Worm (Caenorhabditis elegans): ENCODE data around the gene F32D8.4.
A peak's percentile ranks its signal among the peaks of the same experiment; 100 is the strongest.

Gene F32D8.4

DNA sequence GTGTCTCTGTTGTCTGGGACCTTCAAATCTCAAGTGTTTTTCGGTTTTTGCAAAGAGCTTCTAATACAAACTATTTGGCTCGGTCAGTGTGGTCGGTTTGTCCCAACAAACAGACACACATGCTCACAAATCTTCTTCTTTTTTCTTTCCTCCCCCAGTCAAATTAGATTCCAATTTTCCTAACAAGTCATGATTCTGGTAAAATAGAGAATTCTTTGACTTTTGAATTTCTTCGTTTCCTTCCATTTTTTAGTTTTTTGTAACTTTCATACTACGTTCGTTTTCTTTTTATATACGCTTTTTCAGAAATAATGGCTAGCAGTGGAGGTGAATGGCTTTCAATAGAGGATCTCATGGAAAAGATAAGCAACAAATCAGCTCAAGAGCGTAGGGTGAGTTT, 10.4 kb upstream of the F32D8.4 start, which contains the start of gene F32D8.15:
TSS of gene F32D8.15 (plus strand) at position 301 of the 400 bp plus-strand sequence.
- peak; percentile 23 for TF ChIP-seq unc-42 (tag; optimal IDR thresholded peaks at IDR 0.05)
- no peak for TF ChIP-seq sdc-2 (tag; optimal IDR thresholded peaks at IDR 0.05)

ce11 chrV:10902682-10903081, 9.3 kb upstream of the F32D8.4 start, which contains the start of gene F32D8.8:
Gene F32D8.8 (minus strand): TSS chrV:10902782.
- TF ChIP-seq elt-4 (tag; optimal IDR thresholded peaks at IDR 0.05) (no peak), gmeb-2 (tag; optimal IDR thresholded peaks at IDR 0.05) (no peak), F13H6.1 (tag; optimal IDR thresholded peaks at IDR 0.05) (no peak), pat-9 (tag; optimal IDR thresholded peaks at IDR 0.05) (no peak), fax-1 (tag; optimal IDR thresholded peaks at IDR 0.05) (no peak), ceh-18 (tag; optimal IDR thresholded peaks at IDR 0.05) (no peak), rnt-1 (tag; optimal IDR thresholded peaks at IDR 0.05) (no peak), madf-2 (tag; optimal IDR thresholded peaks at IDR 0.05) (no peak), ceh-30 (tag; optimal IDR thresholded peaks at IDR 0.05) (no peak), lim-6 (tag; optimal IDR thresholded peaks at IDR 0.05) (no peak), ztf-16 (tag; optimal IDR thresholded peaks at IDR 0.05) (no peak), ceh-14 (tag; optimal IDR thresholded peaks at IDR 0.05) (no peak), fkh-10 (GFP tag; optimal IDR thresholded peaks at IDR 0.05) (no peak), hlh-6 (tag; optimal IDR thresholded peaks at IDR 0.05) (no peak), pax-1 (tag; optimal IDR thresholded peaks at IDR 0.05) (no peak), syd-9 (tag; optimal IDR thresholded peaks at IDR 0.05) (no peak)

ce11 chrV:10901125-10901524, 7.8 kb upstream of the F32D8.4 start, which contains the start of gene spp-16:
Gene spp-16 (minus strand): TSS chrV:10901303.
- TF ChIP-seq npax-4 (tag; optimal IDR thresholded peaks at IDR 0.05): no peak

ce11 chrV:10898629-10899028, 5.3 kb upstream of the F32D8.4 start:
- TF ChIP-seq unc-42 (tag; optimal IDR thresholded peaks at IDR 0.05) (no peak), che-1 (tag; optimal IDR thresholded peaks at IDR 0.05) (no peak)

DNA sequence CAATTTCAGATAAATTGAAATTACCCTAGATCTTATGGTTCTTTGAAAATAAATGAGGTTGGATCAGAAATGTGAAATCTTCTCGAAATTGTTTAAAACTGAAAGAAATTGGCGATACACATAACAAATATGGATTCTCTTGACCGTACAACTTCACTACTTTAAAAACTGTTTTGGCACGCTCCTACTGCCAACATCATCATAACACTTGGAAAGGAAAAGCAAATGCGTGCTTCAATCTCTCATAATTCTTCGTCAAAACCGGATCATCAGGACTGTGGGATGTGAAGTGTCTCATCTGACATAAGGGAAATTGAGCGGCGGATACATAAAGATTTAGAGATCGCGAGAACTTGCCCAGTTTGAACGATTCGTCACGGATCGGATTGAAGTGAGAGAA, 4.7 kb upstream of the F32D8.4 start, which contains the start of gene F32D8.7:
TSS of gene F32D8.7 (plus strand) at position 329 of the 400 bp plus-strand sequence.
- TF ChIP-seq ceh-31 (tag; optimal IDR thresholded peaks at IDR 0.05): no peak
- TF ChIP-seq unc-86 (tag; optimal IDR thresholded peaks at IDR 0.05): no peak
- TF ChIP-seq madf-2 (tag; optimal IDR thresholded peaks at IDR 0.05): no peak
- no peak for TF ChIP-seq odd-2 (tag; optimal IDR thresholded peaks at IDR 0.05)
- TF ChIP-seq ceh-14 (tag; optimal IDR thresholded peaks at IDR 0.05): no peak
- no peak for TF ChIP-seq hlh-8 (tag; optimal IDR thresholded peaks at IDR 0.05)

DNA sequence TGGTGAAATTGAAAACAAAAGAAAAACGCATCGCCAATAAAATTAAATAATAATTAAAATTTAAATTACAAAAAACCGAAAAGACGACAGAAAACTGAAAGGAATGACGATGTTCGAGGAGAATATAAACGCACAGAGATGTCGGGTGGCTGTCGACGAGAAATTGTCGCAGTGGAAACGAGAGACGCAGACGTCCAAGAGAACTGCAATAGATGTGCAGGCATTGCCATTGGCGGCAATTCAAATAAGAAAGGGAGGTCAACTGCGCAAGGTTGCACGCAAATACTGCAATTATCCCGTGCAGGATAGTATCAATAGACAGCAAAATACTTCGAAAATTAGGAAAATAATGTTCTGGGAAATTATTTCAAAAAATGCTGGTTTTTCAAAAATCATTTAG, 3.8 kb upstream of the F32D8.4 start:
- peak; percentile 51 for TF ChIP-seq pqm-1 (tag; optimal IDR thresholded peaks at IDR 0.05)
- TF ChIP-seq pros-1 (tag; optimal IDR thresholded peaks at IDR 0.05): peak; percentile 62
- no peak for TF ChIP-seq nhr-232 (tag; optimal IDR thresholded peaks at IDR 0.05)
- peak; percentile 40 for TF ChIP-seq fkh-6 (tag; optimal IDR thresholded peaks at IDR 0.05)
- no peak for TF ChIP-seq npax-4 (tag; optimal IDR thresholded peaks at IDR 0.05)
- peak; percentile 53 for TF ChIP-seq hlh-8 (tag; optimal IDR thresholded peaks at IDR 0.05)
- TF ChIP-seq ceh-18 (tag; optimal IDR thresholded peaks at IDR 0.05): peak; percentile 88
- peak; percentile 47 for TF ChIP-seq syd-9 (tag; optimal IDR thresholded peaks at IDR 0.05)
- peak; percentile 68 for TF ChIP-seq ztf-16 (tag; optimal IDR thresholded peaks at IDR 0.05)
- TF ChIP-seq pat-9 (tag; optimal IDR thresholded peaks at IDR 0.05): peak; percentile 57
- TF ChIP-seq hlh-6 (tag; optimal IDR thresholded peaks at IDR 0.05): no peak
- no peak for TF ChIP-seq pag-3 (tag; optimal IDR thresholded peaks at IDR 0.05; ENCODE audit: borderline replicate concordance)
- peak; percentile 52 for TF ChIP-seq sdc-2 (tag; optimal IDR thresholded peaks at IDR 0.05)
- peak; percentile 17 for TF ChIP-seq fkh-10 (GFP tag; optimal IDR thresholded peaks at IDR 0.05)
- no peak for TF ChIP-seq elt-4 (tag; optimal IDR thresholded peaks at IDR 0.05)
- TF ChIP-seq ceh-19 (GFP tag; optimal IDR thresholded peaks at IDR 0.05): peak; percentile 65
- TF ChIP-seq unc-55 (GFP tag; optimal IDR thresholded peaks at IDR 0.05): peak; percentile 93
- peak; percentile 60 for TF ChIP-seq Y22D7AL.16 (tag; optimal IDR thresholded peaks at IDR 0.05)
- peak; percentile 66 for TF ChIP-seq F13H6.1 (tag; optimal IDR thresholded peaks at IDR 0.05)
- TF ChIP-seq eyg-1 (tag; optimal IDR thresholded peaks at IDR 0.05): peak; percentile 67
- TF ChIP-seq nfya-1 (tag; optimal IDR thresholded peaks at IDR 0.05): peak; percentile 95
- TF ChIP-seq rnt-1 (tag; optimal IDR thresholded peaks at IDR 0.05): peak; percentile 85
- peak; percentile 83 for TF ChIP-seq ceh-30 (tag; optimal IDR thresholded peaks at IDR 0.05)
- peak; percentile 21 for TF ChIP-seq K02D7.2 (tag; optimal IDR thresholded peaks at IDR 0.05)
- no peak; the same call in 1 of the 2 replicates for TF ChIP-seq sox-2 (GFP tag; IDR thresholded peaks at IDR 0.05)
- peak; percentile 7 for TF ChIP-seq nhr-11 (tag; optimal IDR thresholded peaks at IDR 0.05)
- no peak for TF ChIP-seq ama-1 (optimal IDR thresholded peaks at IDR 0.05)
- no peak for TF ChIP-seq hlh-15 (tag; optimal IDR thresholded peaks at IDR 0.05)
- peak; percentile 4 for TF ChIP-seq C38D4.7 (GFP tag; optimal IDR thresholded peaks at IDR 0.05)
- peak; percentile 50 for TF ChIP-seq zip-5 (tag; optimal IDR thresholded peaks at IDR 0.05)
- peak; percentile 85 for TF ChIP-seq ref-2 (tag; optimal IDR thresholded peaks at IDR 0.05)
